Fruit fly (Drosophila melanogaster): ENCODE measurements around the gene CG11828.
A peak's percentile ranks its signal among the peaks of the same experiment; 100 is the strongest.

CG11828 gene

DNA sequence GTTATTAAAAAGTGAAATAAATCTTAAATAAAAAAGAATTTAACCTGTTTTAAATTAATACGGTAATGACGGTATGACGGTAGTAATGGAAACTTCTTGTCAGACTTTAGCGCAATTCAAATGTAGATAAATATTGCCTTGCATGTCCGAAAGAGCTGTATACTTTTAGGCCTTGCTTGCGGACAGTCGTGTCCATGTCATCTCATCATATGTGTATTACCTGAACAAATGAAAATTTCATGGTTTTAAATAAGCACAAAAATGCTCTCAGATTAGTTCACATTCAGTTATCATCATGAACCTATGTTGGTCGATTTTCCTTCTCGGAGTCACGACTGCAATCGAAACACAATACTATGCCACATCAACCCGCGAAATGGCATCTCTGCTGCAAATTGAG is at the start of gene CG11828:
Gene CG11828 (plus strand): TSS at position 301 of the 400 bp plus-strand sequence.
- no peak for TF ChIP-seq CG17801 (GFP tag; optimal IDR thresholded peaks at IDR 0.05; ENCODE audit: partially characterized antibody)

dm6 chr3R:28875345-28875744 is 47.5 kb upstream of the CG11828 start, which contains the start of gene Nepl18:
Nepl18 (plus strand) TSS chr3R:28875621.
- no peak for TF ChIP-seq CG17801 (GFP tag; optimal IDR thresholded peaks at IDR 0.05; ENCODE audit: partially characterized antibody)

dm6 chr3R:28880066-28880842 is 42.6 kb upstream of the CG11828 start, which contains the start of the genes Nepl19 and Nepl20:
Nepl19 (minus strand) TSS chr3R:28880122.
Nepl20 (plus strand) TSS chr3R:28880792.
- TF ChIP-seq CG17801 (GFP tag; optimal IDR thresholded peaks at IDR 0.05; ENCODE audit: partially characterized antibody) = no peak

- TF ChIP-seq CG17801 (GFP tag; optimal IDR thresholded peaks at IDR 0.05; ENCODE audit: partially characterized antibody) = no peak
These were observed 39.4 kb upstream of the CG11828 start, which contains the start of gene Nepl21 for dm6 chr3R:28883434-28883833. Nepl21 (plus strand) TSS chr3R:28883693.

DNA sequence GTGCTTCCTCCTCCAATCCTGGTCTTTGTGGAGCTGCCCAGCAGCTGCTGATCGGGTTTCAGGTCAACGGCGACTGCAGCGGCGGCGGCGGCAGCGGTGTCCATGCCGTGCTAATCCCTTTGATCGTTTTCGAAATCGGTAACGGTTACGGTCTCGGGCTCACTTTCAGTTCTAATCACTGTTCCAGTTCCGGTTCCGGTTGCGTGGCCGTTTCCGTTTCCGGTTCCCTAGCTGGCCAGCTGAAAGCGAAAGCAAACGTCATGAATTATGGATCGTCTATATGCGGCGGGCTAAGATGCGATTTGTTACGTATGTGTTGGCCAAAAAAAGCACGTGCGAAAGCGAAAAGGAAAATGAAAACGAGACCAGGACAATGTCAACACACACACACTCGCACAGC is 36.0 kb upstream of the CG11828 start:
- TF ChIP-seq CG17801 (GFP tag; optimal IDR thresholded peaks at IDR 0.05; ENCODE audit: partially characterized antibody) = no peak

DNA sequence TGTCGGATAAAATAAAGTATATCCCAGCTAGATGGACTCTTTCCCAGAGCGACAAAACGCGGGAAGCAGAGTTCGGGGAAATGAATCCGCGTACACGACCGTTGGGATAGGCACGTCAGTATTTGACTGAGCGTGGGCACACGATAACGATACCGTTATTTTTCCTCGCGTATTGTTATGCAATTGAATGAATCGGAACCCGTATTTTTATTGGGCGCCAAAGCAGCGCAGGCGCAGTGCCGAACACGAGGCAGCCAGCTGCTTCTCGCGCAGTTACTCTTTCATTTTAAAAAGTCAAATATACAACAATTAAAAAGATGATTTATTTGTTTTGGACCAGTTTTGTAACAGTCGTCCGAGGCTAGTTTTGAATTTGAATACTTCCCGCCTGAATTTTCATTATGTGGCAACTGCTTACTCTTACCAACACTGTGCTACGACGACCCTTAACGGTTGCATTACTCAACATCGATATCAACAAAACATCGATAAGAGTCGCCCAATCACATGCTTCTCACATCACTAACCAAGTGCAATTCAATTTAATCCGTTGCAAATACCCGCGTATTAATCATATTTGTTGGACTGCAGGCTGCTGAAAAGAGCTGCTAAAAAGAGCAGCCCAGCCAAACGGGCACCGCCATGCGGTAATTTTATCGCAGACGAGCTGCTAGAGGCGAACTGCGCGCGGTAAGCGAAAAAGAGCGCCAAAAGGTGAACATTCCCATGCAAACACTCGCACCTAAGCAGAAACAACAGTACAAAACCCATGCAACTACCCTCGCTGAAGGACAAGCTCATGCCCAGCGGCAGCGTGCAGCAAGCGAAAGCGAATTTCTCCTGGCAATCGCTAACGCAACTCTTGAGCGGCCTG is 35.0 kb upstream of the CG11828 start, which contains the start of the genes CG33203 and Doa:
Gene CG33203 (minus strand): TSS at position 151 of the 874 bp plus-strand sequence.
Gene Doa (plus strand): TSS at position 515 of the 874 bp plus-strand sequence.
- TF ChIP-seq CG17801 (GFP tag; optimal IDR thresholded peaks at IDR 0.05; ENCODE audit: partially characterized antibody) = peak; percentile 34

DNA sequence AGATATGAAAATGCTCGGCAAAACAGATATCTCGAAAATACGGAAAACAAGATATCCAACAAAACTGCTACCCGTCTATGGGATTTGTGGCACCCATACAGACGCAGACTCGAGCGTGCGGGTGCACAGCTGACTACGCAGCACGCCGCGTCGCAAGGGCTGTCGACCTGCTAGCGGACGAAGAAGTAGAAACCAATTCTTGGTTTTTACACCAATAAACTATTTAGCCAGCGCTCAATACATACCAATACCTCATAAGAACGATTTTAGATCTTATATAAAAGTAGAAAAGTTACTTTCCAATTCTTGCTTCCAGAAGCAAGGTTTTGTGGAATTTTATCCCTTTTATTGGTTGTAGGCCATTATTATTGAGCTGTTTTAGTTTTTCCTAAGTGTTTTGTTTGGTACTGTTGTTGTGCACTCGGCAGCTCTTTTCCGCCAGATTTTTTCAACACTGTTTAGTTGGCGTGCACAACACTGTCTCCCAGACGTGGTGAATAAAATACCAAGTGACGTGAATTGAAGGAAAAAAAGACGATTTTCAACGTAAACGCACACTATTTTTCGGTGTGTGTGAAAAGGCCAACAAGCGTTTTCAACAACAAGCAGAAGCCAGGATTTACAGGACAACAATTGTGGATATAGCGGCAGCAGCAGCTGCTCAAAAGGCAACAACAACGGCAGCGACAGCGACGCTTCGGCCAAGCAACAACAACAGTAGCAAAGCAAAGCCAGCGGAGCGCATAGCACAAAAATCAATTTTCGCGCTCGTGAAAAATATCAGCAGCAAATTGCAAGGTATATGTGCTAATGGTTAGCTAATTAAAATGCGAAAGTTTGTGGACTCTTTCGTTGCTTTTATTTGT is 34.0 kb upstream of the CG11828 start:
- peak; percentile 61 for TF ChIP-seq CG17801 (GFP tag; optimal IDR thresholded peaks at IDR 0.05; ENCODE audit: partially characterized antibody)

- TF ChIP-seq CG17801 (GFP tag; optimal IDR thresholded peaks at IDR 0.05; ENCODE audit: partially characterized antibody) = no peak
These were observed 33.5 kb upstream of the CG11828 start for dm6 chr3R:28889427-28889736.

DNA sequence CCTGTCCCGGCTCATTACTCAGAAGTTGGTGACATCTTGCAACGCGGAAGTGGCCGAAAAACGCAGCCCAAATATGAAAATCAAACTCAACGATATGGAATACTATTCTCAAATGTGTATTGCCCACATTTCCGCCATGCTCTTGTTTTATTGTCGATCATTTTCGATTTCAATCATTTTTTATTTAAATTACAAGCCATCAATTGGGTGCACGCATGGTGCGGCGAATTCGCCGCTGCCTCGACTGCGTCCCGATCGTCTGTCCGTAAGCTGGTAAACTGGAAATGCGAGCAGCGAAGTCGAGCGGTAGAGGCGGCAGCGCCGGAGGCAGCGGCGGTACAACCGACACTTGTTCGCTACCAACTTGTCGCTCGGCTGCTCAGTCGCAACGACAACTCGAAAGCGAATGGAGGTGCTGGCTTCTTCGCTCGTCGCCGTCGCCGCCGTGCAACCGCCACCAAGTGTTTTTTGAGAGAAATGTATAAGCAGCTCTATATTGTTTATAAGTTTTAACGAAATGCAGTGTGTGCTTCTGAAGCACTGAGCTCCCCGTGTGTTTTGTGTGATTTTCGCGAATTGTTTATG is 31.2 kb upstream of the CG11828 start:
- TF ChIP-seq CG17801 (GFP tag; optimal IDR thresholded peaks at IDR 0.05; ENCODE audit: partially characterized antibody) = no peak

DNA sequence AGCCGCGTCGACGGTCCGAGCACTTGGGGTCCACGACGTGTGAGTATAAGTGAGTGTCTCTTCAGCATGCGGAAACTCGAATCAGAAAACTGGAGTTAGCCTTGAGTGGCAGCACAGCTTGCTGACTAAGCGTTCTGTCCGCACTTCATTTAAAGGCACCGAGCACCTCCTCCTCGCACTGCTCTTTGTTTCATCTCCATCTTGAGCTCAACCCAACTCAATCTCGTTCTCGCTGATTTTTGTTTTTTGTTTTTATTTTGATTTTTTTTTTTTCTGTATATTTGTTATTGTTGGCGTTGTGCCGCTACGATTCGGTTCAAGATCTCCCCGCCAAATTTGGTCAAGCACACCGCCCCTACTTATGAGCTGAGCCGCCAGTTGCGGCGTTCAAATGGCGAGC is 27.8 kb upstream of the CG11828 start:
- no peak for TF ChIP-seq CG17801 (GFP tag; optimal IDR thresholded peaks at IDR 0.05; ENCODE audit: partially characterized antibody)

DNA sequence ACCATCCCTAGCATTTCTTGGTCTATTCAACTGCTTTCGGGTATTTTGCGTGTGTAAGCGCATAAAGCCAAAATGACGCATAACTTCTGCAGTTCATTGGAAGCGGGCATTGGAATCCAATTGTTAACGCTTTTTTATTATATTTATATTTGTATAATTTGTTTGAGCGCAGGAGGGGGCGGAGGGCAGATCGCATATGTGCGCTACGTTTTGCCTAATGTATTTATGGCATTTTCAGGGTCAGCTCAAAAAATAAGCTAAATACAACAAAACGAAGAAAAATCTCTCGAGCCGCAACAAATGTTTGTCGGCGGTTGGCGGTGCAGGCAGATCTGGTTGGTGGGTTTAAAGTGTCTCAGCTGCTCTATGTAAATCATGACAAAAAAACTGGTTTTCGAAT is 25.0 kb upstream of the CG11828 start:
- TF ChIP-seq CG17801 (GFP tag; optimal IDR thresholded peaks at IDR 0.05; ENCODE audit: partially characterized antibody) = no peak

DNA sequence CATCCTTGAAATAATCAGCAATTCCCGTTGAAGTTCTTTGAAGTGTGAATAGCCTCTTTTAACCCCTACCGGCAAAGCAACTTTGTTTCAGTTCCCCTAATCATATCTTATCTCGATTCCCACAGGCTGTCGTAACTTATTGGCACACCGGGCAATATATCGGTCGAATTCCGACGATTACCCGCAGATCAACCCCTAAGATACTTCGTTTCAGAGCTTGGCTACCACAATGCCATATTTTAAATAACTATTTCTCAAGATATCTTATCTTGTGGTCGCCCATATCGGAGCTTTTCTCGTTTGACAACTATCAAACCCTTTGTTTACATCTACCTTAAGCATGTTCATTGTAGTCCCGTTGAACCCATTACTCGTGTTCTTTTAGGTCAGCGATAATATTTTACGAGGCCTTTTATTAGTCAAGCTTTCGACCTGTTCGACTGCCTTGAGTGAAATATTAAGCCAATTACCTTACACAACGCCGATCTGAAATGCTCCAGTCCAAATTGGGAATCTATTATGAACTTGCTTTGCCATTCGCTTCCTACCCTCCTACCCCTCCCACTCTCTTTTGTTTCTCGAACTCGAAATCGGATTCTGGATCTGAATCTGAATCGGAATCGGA is 23.8 kb upstream of the CG11828 start:
- TF ChIP-seq CG17801 (GFP tag; optimal IDR thresholded peaks at IDR 0.05; ENCODE audit: partially characterized antibody) = no peak

dm6 chr3R:28901468-28902163 is 21.2 kb upstream of the CG11828 start:
- TF ChIP-seq CG17801 (GFP tag; optimal IDR thresholded peaks at IDR 0.05; ENCODE audit: partially characterized antibody) = no peak
